Worm (Caenorhabditis elegans): ENCODE measurements around the gene C50B6.7.

ce11 chrV:13342235-13342634 lies 17.5 kb upstream of the C50B6.7 start:
- TF ChIP-seq lin-39 (tag; optimal IDR thresholded peaks at IDR 0.05) = no peak
- TF ChIP-seq sem-4 (tag; optimal IDR thresholded peaks at IDR 0.05) = no peak
- TF ChIP-seq ceh-82 (tag; optimal IDR thresholded peaks at IDR 0.05) = no peak
- no peak for TF ChIP-seq nhr-11 (tag; optimal IDR thresholded peaks at IDR 0.05)
- TF ChIP-seq ztf-11 (tag; optimal IDR thresholded peaks at IDR 0.05) = no peak
- TF ChIP-seq mdl-1 (tag; optimal IDR thresholded peaks at IDR 0.05) = no peak

All from whole organism, L2 larva.